Worm (Caenorhabditis elegans): ENCODE data around the gene K03A11.4.

ce11 chrX:13129949-13130348 lies 52.0 kb downstream of the K03A11.4 start, which contains the start of gene spin-3:
- no peak for TF ChIP-seq ets-7 (tag; optimal IDR thresholded peaks at IDR 0.05)
- TF ChIP-seq tbx-37 (GFP tag; conservative IDR thresholded peaks at IDR 0.05): no peak
- TF ChIP-seq ama-1 (optimal IDR thresholded peaks at IDR 0.05): no peak
- TF ChIP-seq ceh-13 (GFP tag; optimal IDR thresholded peaks at IDR 0.05): no peak
- TF ChIP-seq hmbx-1 (tag; optimal IDR thresholded peaks at IDR 0.05): no peak
- no peak for TF ChIP-seq aly-1 (tag; optimal IDR thresholded peaks at IDR 0.05)
- no peak for TF ChIP-seq hnd-1 (tag; optimal IDR thresholded peaks at IDR 0.05)
- no peak for TF ChIP-seq ceh-36 (tag; optimal IDR thresholded peaks at IDR 0.05)
- no peak for TF ChIP-seq scrt-1 (GFP tag; IDR thresholded peaks at IDR 0.05)
- TF ChIP-seq hmg-4 (GFP tag; optimal IDR thresholded peaks at IDR 0.05): no peak
- no peak for TF ChIP-seq pes-1 (GFP tag; IDR thresholded peaks at IDR 0.05)
